Fruit fly (Drosophila melanogaster) Kc167 (cell line): ENCODE data around the gene IntS14.

Experiments
- Sin3A ChIP-seq: fragments of >200 bp; optimal IDR thresholded peaks from 2 replicates; lab custom pipeline; 2018; ENCODE audit warnings: missing external identifiers
- h ChIP-seq: fragments of >200 bp; optimal IDR thresholded peaks from 3 replicates; lab custom pipeline; 2018; ENCODE audit warnings: missing external identifiers
- insv ChIP-seq: fragments of >200 bp; optimal IDR thresholded peaks from 3 replicates; lab custom pipeline; 2018; ENCODE audit warnings: missing external identifiers

DNA sequence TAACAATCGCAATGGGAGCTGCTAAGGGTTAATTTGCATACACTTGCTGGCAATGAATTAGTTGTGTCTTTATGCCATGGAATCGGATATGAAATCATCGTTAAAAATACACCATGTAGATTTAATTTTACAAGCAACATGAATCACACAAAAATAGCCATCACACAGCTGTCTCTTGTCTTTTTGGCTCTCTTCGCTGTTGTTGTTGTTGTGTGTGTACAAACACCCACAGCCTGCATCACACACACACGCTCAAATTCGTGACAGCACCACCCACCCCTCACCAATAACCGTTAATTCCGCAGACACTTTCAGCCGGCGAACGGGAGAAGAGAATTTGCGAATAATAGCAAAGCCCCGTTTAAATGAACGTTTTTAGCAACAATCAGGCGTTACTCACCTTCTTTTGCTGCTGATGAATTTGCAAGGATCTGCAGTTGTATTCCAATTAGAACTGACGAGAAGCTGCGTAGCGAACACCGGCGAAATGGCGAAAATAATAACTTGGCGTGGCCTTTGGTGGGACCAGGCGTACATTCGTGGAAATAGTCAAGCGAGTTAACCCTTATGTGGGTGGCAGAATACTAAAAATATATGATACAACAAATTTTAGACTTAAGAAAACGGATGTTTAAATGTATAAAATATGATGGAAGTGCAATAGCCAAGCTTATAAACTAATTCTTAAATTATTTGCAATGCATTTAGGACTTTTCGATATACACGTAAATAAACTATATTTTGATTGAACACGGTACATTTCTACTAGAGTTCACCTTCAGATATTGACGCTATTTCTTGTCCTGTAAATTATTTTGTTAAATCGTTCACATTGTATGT is 6.3 kb upstream of the IntS14 start, which contains the start of gene capt:
- TF ChIP-seq h (lab: Kevin White, UChicago), result no peak
- peak; percentile 89 for TF ChIP-seq Sin3A (lab: Kevin White, UChicago)
- no peak for TF ChIP-seq insv (lab: Kevin White, UChicago)
